Fruit fly (Drosophila melanogaster): ENCODE results near the gene CG9547.

The CG9547 gene

dm6 chr2L:6455955-6456599 lies 38.3 kb downstream of the CG9547 start, which contains the start of gene frj (continued):
- TF ChIP-seq nom (GFP tag; optimal IDR thresholded peaks at IDR 0.05) (no peak), CoRest (tag; optimal IDR thresholded peaks at IDR 0.05) (peak; percentile 80), nau (GFP tag; optimal IDR thresholded peaks at IDR 0.05) (no peak), maf-S (GFP tag; optimal IDR thresholded peaks at IDR 0.05) (peak; percentile 79), CG7987 (GFP tag; optimal IDR thresholded peaks at IDR 0.05) (no peak), ranshi (GFP tag; IDR thresholded peaks at IDR 0.05) (peak; percentile 55; the same call in 1 of the 2 replicates), CG9932 (GFP tag; IDR thresholded peaks at IDR 0.05) (peak; percentile 77), CG43689 (GFP tag; IDR thresholded peaks at IDR 0.05) (no peak), C15 (GFP tag; IDR thresholded peaks at IDR 0.05) (no peak), CG11085 (GFP tag; IDR thresholded peaks at IDR 0.05) (peak; percentile 61), CG3163 (GFP tag; optimal IDR thresholded peaks at IDR 0.05) (no peak), CG18619 (GFP tag; optimal IDR thresholded peaks at IDR 0.05) (peak; percentile 45), lilli (GFP tag; optimal IDR thresholded peaks at IDR 0.05) (peak; percentile 70), Bteb2 (GFP tag; optimal IDR thresholded peaks at IDR 0.05) (peak; percentile 33), sens-2 (GFP tag; IDR thresholded peaks at IDR 0.05) (no peak), Antp (GFP tag; optimal IDR thresholded peaks at IDR 0.05) (peak; percentile 79), CG15479 (GFP tag; optimal IDR thresholded peaks at IDR 0.05) (no peak), CG6175 (GFP tag; IDR thresholded peaks at IDR 0.05) (0 out of 3 replicates have a peak, but pooled peaks have one; percentile 41), BtbVII (GFP tag; optimal IDR thresholded peaks at IDR 0.05) (no peak), NC2α (GFP tag; optimal IDR thresholded peaks at IDR 0.05) (no peak), Sry-β (GFP tag; optimal IDR thresholded peaks at IDR 0.05) (no peak), ac (GFP tag; optimal IDR thresholded peaks at IDR 0.05) (no peak), CG13287 (GFP tag; IDR thresholded peaks at IDR 0.05; ENCODE audit: partially characterized antibody) (peak; percentile 67), CG11560 (tag; IDR thresholded peaks at IDR 0.05) (no peak), CG3838 (GFP tag; optimal IDR thresholded peaks at IDR 0.05) (peak; percentile 54), Gsc (GFP tag; IDR thresholded peaks at IDR 0.05) (no peak), lmd (GFP tag; IDR thresholded peaks at IDR 0.05) (peak; percentile 76), Atf3 (GFP tag; optimal IDR thresholded peaks at IDR 0.05) (peak; percentile 60), CG9817 (tag; optimal IDR thresholded peaks at IDR 0.05) (peak; percentile 62), croc (GFP tag; conservative IDR thresholded peaks at IDR 0.05) (peak; percentile 30; the same call in 1 of the 3 replicates), gt (GFP tag; IDR thresholded peaks at IDR 0.05) (no peak), CG17568 (GFP tag; optimal IDR thresholded peaks at IDR 0.05) (peak; percentile 26), bab2 (GFP tag; optimal IDR thresholded peaks at IDR 0.05) (peak; percentile 67), TFAM (GFP tag; optimal IDR thresholded peaks at IDR 0.05) (no peak), Dad (GFP tag; optimal IDR thresholded peaks at IDR 0.05) (peak; percentile 37), pfk (GFP tag; optimal IDR thresholded peaks at IDR 0.05) (no peak), CG15601 (tag; optimal IDR thresholded peaks at IDR 0.05) (peak; percentile 46), cad (GFP tag; optimal IDR thresholded peaks at IDR 0.05) (no peak), ro (GFP tag; IDR thresholded peaks at IDR 0.05) (no peak), D19B (GFP tag; optimal IDR thresholded peaks at IDR 0.05) (peak; percentile 4), GATAe (GFP tag; conservative IDR thresholded peaks at IDR 0.05) (no peak), cato (GFP tag; optimal IDR thresholded peaks at IDR 0.05; ENCODE audit: borderline replicate concordance) (peak; percentile 61), CG12744 (GFP tag; optimal IDR thresholded peaks at IDR 0.05) (peak; percentile 12), CG14710 (tag; optimal IDR thresholded peaks at IDR 0.05) (peak; percentile 97), Lhr (GFP tag; optimal IDR thresholded peaks at IDR 0.05) (peak; percentile 92), CG2712 (tag; optimal IDR thresholded peaks at IDR 0.05) (peak; percentile 72), run (tag; optimal IDR thresholded peaks at IDR 0.05) (no peak), Blimp-1 (GFP tag; optimal IDR thresholded peaks at IDR 0.05) (peak; percentile 55), CG7372 (GFP tag; IDR thresholded peaks at IDR 0.05) (no peak), CG10267 (tag; optimal IDR thresholded peaks at IDR 0.05) (peak; percentile 69)

All from whole organism, embryonic.